Worm (Caenorhabditis elegans): ENCODE results near the gene Y37A1B.7.

DNA sequence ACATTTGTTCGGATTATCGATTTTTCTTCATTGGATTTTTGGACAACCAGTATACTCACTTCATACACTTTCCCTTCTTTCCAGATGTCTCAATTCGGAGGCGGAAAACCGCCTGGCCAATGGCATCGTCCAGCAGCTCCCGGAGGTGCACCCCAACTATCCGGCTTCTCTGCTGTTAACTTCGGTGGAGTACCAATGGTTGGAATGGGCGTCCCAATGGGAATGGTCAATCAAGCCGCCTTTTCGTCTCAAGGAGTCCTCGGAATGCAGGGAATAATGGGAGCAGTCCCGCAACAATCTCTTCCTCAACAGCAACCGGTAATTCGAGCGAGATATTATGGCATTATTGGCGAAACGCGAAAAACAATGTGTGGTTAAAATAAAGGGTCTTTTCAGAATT is 27.9 kb upstream of the Y37A1B.7 start, which contains the start of gene ccar-1:
- TF ChIP-seq flt-1 (GFP tag; IDR thresholded peaks at IDR 0.05) (no peak), tab-1 (GFP tag; IDR thresholded peaks at IDR 0.05) (no peak), cog-1 (tag; optimal IDR thresholded peaks at IDR 0.05) (no peak), ref-1 (GFP tag; conservative IDR thresholded peaks at IDR 0.05) (no peak), ztf-23 (GFP tag; IDR thresholded peaks at IDR 0.05) (0 out of 2 replicates have a peak, but pooled peaks have one; percentile 8)

Data from whole organism, midembryonic.